Fruit fly (Drosophila melanogaster): ENCODE data around the gene Tsp3A.

Gene Tsp3A

DNA sequence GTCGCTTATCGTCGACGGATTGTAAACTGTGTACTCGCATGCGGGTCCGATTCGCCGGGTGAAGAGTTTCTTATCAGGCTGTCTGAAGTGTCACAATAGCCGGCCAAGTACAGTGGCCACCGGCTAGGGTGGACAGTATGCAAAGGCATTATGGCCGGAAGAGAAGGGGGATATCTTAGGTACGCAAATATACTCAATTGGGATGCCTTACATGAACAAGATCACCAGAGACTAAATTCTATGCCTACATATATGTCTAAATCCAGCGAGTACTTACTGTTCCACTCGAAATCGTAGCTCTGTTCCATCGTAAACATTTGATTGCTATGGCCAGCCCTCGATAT is 25.8 kb downstream of the Tsp3A start (continued):
- TF ChIP-seq CG6654 (GFP tag; optimal IDR thresholded peaks at IDR 0.05) = peak; percentile 71
- no peak for TF ChIP-seq Lpt (GFP tag; optimal IDR thresholded peaks at IDR 0.05)
- peak; percentile 85 for TF ChIP-seq CG30431 (GFP tag; optimal IDR thresholded peaks at IDR 0.05)
- TF ChIP-seq Kr (GFP tag; optimal IDR thresholded peaks at IDR 0.05) = no peak
- peak; percentile 82 for TF ChIP-seq CG1602 (GFP tag; optimal IDR thresholded peaks at IDR 0.05)
- peak; percentile 96 for TF ChIP-seq Atf6 (GFP tag; IDR thresholded peaks at IDR 0.05)
- peak; percentile 94 for TF ChIP-seq CG16779 (GFP tag; IDR thresholded peaks at IDR 0.05)
- no peak for TF ChIP-seq oc (tag; optimal IDR thresholded peaks at IDR 0.05)
- TF ChIP-seq lab (GFP tag; optimal IDR thresholded peaks at IDR 0.05) = peak; percentile 97
- TF ChIP-seq wor (GFP tag; IDR thresholded peaks at IDR 0.05) = peak; percentile 80
- TF ChIP-seq slp2 (GFP tag; optimal IDR thresholded peaks at IDR 0.05) = peak; percentile 85
- TF ChIP-seq fd102C (GFP tag; optimal IDR thresholded peaks at IDR 0.05) = no peak
- TF ChIP-seq CG4404 (GFP tag; IDR thresholded peaks at IDR 0.05) = peak; percentile 88
- TF ChIP-seq eve (GFP tag; optimal IDR thresholded peaks at IDR 0.05) = no peak
- TF ChIP-seq emc (GFP tag; optimal IDR thresholded peaks at IDR 0.05) = peak; percentile 92
- peak; percentile 94 for TF ChIP-seq CG6272 (GFP tag; IDR thresholded peaks at IDR 0.05)
- TF ChIP-seq gfzf (GFP tag; optimal IDR thresholded peaks at IDR 0.05) = peak; percentile 10
- peak; percentile 93 for TF ChIP-seq Fer3 (tag; optimal IDR thresholded peaks at IDR 0.05)
- TF ChIP-seq pzg (GFP tag; optimal IDR thresholded peaks at IDR 0.05) = peak; percentile 38
- peak; percentile 90 for TF ChIP-seq pum (GFP tag; optimal IDR thresholded peaks at IDR 0.05)
- peak; percentile 23 for TF ChIP-seq CG2116 (GFP tag; optimal IDR thresholded peaks at IDR 0.05)
- peak; percentile 60 for TF ChIP-seq CG15073 (GFP tag; optimal IDR thresholded peaks at IDR 0.05)
- peak; percentile 89 for TF ChIP-seq CG32767 (GFP tag; IDR thresholded peaks at IDR 0.05)
- peak; percentile 94 for TF ChIP-seq H2.0 (GFP tag; IDR thresholded peaks at IDR 0.05)
- TF ChIP-seq D19B (GFP tag; optimal IDR thresholded peaks at IDR 0.05) = peak; percentile 85
- no peak for TF ChIP-seq hth (optimal IDR thresholded peaks at IDR 0.05)
- peak; percentile 66 for TF ChIP-seq CG7928 (GFP tag; optimal IDR thresholded peaks at IDR 0.05)
- peak; percentile 96 for TF ChIP-seq CG12071 (GFP tag; optimal IDR thresholded peaks at IDR 0.05)
- TF ChIP-seq jing (GFP tag; optimal IDR thresholded peaks at IDR 0.05) = peak; percentile 83
- TF ChIP-seq CG15514 (GFP tag; optimal IDR thresholded peaks at IDR 0.05) = peak; percentile 90
- peak; percentile 69 for TF ChIP-seq Deaf1 (tag; optimal IDR thresholded peaks at IDR 0.05)
- TF ChIP-seq fd3F (GFP tag; optimal IDR thresholded peaks at IDR 0.05) = peak; percentile 85
- TF ChIP-seq repo (GFP tag; optimal IDR thresholded peaks at IDR 0.05) = peak; percentile 92
- TF ChIP-seq CG4617 (GFP tag; optimal IDR thresholded peaks at IDR 0.05; ENCODE audit: borderline replicate concordance) = peak; percentile 63
- peak; percentile 99 for TF ChIP-seq CG12769 (tag; optimal IDR thresholded peaks at IDR 0.05)
- peak; percentile 78 for TF ChIP-seq CG31365 (tag; optimal IDR thresholded peaks at IDR 0.05)
- peak; percentile 57 for TF ChIP-seq CG14710 (tag; optimal IDR thresholded peaks at IDR 0.05)
- peak; percentile 61 for TF ChIP-seq Nf-YC (tag; optimal IDR thresholded peaks at IDR 0.05)
- TF ChIP-seq ems (GFP tag; optimal IDR thresholded peaks at IDR 0.05) = peak; percentile 83
- TF ChIP-seq phol (tag; optimal IDR thresholded peaks at IDR 0.05) = peak; percentile 80
- TF ChIP-seq NfI (GFP tag; optimal IDR thresholded peaks at IDR 0.05) = peak; percentile 86
- peak; percentile 78 for TF ChIP-seq btn (GFP tag; optimal IDR thresholded peaks at IDR 0.05)
- peak; percentile 94 for TF ChIP-seq HLH3B (GFP tag; IDR thresholded peaks at IDR 0.05)
- TF ChIP-seq Dref (GFP tag; IDR thresholded peaks at IDR 0.05) = peak; percentile 40
- peak; percentile 98 for TF ChIP-seq slbo (GFP tag; IDR thresholded peaks at IDR 0.05)
- TF ChIP-seq Hr39 (optimal IDR thresholded peaks at IDR 0.05) = no peak
- no peak for TF ChIP-seq CG17912 (GFP tag; optimal IDR thresholded peaks at IDR 0.05)
- TF ChIP-seq CG12391 (tag; optimal IDR thresholded peaks at IDR 0.05) = peak; percentile 83
- TF ChIP-seq kni (GFP tag; optimal IDR thresholded peaks at IDR 0.05) = no peak
- TF ChIP-seq pita (GFP tag; optimal IDR thresholded peaks at IDR 0.05) = no peak
- TF ChIP-seq CG1647 (GFP tag; optimal IDR thresholded peaks at IDR 0.05) = peak; percentile 86
- peak; percentile 93 for TF ChIP-seq Ada2b (GFP tag; IDR thresholded peaks at IDR 0.05)
